Worm (Caenorhabditis elegans) whole organism, L4 larva: ENCODE data around the gene frpr-9.

Experiments used
- D1046.2 ChIP-seq: fragments of 200-800 bp; sonication (Bioruptor generic); IDR thresholded peaks from 2 replicates; pipeline ENCODE4 v1.3.6; 2022; ENCODE audit warnings: missing genetic modification characterization, missing compliant biosample characterization
- F26F4.8 ChIP-seq: fragments of 200-800 bp; sonication (Bioruptor generic); conservative IDR thresholded peaks from 2 replicates; pipeline ENCODE4 v1.3.6; 2022; ENCODE audit warnings: missing genetic modification characterization, missing compliant biosample characterization
- F49E8.2 ChIP-seq: sonication (generic microtip); optimal IDR thresholded peaks from 2 replicates; lab custom pipeline; 2016; ENCODE audit warnings: missing compliant biosample characterization, mild to moderate bottlenecking, missing genetic modification characterization, borderline replicate concordance
- T26A8.4 ChIP-seq: fragments of 200-800 bp; sonication (Bioruptor generic); IDR thresholded peaks from 2 replicates; pipeline ENCODE4 v1.3.6; 2022; ENCODE audit warnings: missing genetic modification characterization, missing compliant biosample characterization
- Y5F2A.4 ChIP-seq: fragments of 200-800 bp; sonication (Bioruptor generic); optimal IDR thresholded peaks from 2 replicates; lab custom pipeline; 2018; ENCODE audit warnings: mild to moderate bottlenecking, missing genetic modification characterization, missing compliant biosample characterization
- ZK337.2 ChIP-seq: fragments of 200-800 bp; sonication (Bioruptor generic); IDR thresholded peaks from 2 replicates; pipeline ENCODE4 v1.3.6; 2022; ENCODE audit warnings: missing genetic modification reagents, missing genetic modification characterization, missing compliant biosample characterization
- arid-1 ChIP-seq: fragments of 200-800 bp; sonication (Bioruptor generic); conservative IDR thresholded peaks from 2 replicates; pipeline ENCODE4 v1.3.6; 2022; ENCODE audit warnings: missing genetic modification reagents, missing genetic modification characterization, missing compliant biosample characterization
- attf-4 ChIP-seq: sonication (generic microtip); optimal IDR thresholded peaks from 3 replicates; lab custom pipeline; 2017; ENCODE audit warnings: missing biosample characterization, missing genetic modification characterization
- ceh-20 ChIP-seq: fragments of 200-800 bp; sonication (Bioruptor generic); IDR thresholded peaks from 2 replicates; pipeline ENCODE4 v1.3.6; 2022; ENCODE audit warnings: missing genetic modification reagents, missing genetic modification characterization, missing compliant biosample characterization
- ceh-32 ChIP-seq: sonication (generic microtip); optimal IDR thresholded peaks from 2 replicates; lab custom pipeline; 2016; ENCODE audit warnings: mild to moderate bottlenecking, missing genetic modification characterization, missing compliant biosample characterization; ENCODE audit not compliant: poor library complexity
- ceh-44 ChIP-seq: fragments of 200-800 bp; sonication (Bioruptor generic); IDR thresholded peaks from 2 replicates; pipeline ENCODE4 v1.3.6; 2022; ENCODE audit warnings: missing genetic modification reagents, missing genetic modification characterization, missing compliant biosample characterization
- ceh-62 ChIP-seq: sonication (generic microtip); optimal IDR thresholded peaks from 2 replicates; lab custom pipeline; 2017; ENCODE audit warnings: missing biosample characterization, missing genetic modification characterization
- ceh-82 ChIP-seq: sonication (generic microtip); optimal IDR thresholded peaks from 2 replicates; lab custom pipeline; 2017; ENCODE audit warnings: missing biosample characterization, missing genetic modification characterization
- ces-1 ChIP-seq: fragments of 150-350 bp; sonication (generic microtip); optimal IDR thresholded peaks from 4 replicates; lab custom pipeline; 2014; ENCODE audit warnings: missing biosample characterization, missing genetic modification reagents, missing genetic modification characterization
- cey-2 ChIP-seq: sonication (generic microtip); optimal IDR thresholded peaks from 3 replicates; lab custom pipeline; 2017; ENCODE audit warnings: missing genetic modification characterization, mild to moderate bottlenecking, missing compliant biosample characterization, antibody characterized with exemption, borderline replicate concordance; ENCODE audit not compliant: insufficient read depth
- daf-16 ChIP-seq, 3 experiments: sonication (generic microtip); optimal IDR thresholded peaks; 2 replicates each; lab custom pipeline; 2016 to 2017; ENCODE audit warnings: missing genetic modification characterization in 3 of 3, missing genetic modification reagents in 3 of 3, mild to moderate bottlenecking in 2 of 3, missing compliant biosample characterization in 2 of 3, missing biosample characterization in 1 of 3, moderate library complexity in 1 of 3
- daf-8 ChIP-seq: fragments of 200-800 bp; sonication (Bioruptor generic); IDR thresholded peaks from 2 replicates; pipeline ENCODE4 v1.3.6; 2022; ENCODE audit warnings: missing genetic modification characterization, missing compliant biosample characterization
- dmd-6 ChIP-seq: fragments of 200-800 bp; sonication (Bioruptor generic); IDR thresholded peaks from 2 replicates; pipeline ENCODE4 v1.3.6; 2022; ENCODE audit warnings: missing genetic modification reagents, missing genetic modification characterization, missing compliant biosample characterization
- duxl-1 ChIP-seq: sonication (generic microtip); optimal IDR thresholded peaks from 2 replicates; lab custom pipeline; 2016; ENCODE audit warnings: mild to moderate bottlenecking, missing genetic modification characterization, moderate library complexity, missing compliant biosample characterization; ENCODE audit not compliant: poor library complexity
- egl-43 ChIP-seq: fragments of 200-800 bp; sonication (Bioruptor generic); IDR thresholded peaks from 2 replicates; pipeline ENCODE4 v1.3.6; 2022; ENCODE audit warnings: missing genetic modification reagents, missing genetic modification characterization, missing compliant biosample characterization
- fos-1 ChIP-seq: fragments of 150-350 bp; optimal IDR thresholded peaks from 2 replicates; lab custom pipeline; 2014; ENCODE audit warnings: missing biosample characterization, missing genetic modification characterization
- hlh-30 ChIP-seq: sonication (generic microtip); optimal IDR thresholded peaks from 2 replicates; lab custom pipeline; 2017; ENCODE audit warnings: antibody characterized with exemption, mild to moderate bottlenecking, missing genetic modification characterization, missing compliant biosample characterization; ENCODE audit not compliant: insufficient read depth
- jun-1 ChIP-seq: fragments of 150-350 bp; optimal IDR thresholded peaks from 2 replicates; lab custom pipeline; 2014; ENCODE audit warnings: missing biosample characterization, missing genetic modification reagents, missing genetic modification characterization
- lim-7 ChIP-seq: fragments of 200-800 bp; sonication (Bioruptor generic); IDR thresholded peaks from 2 replicates; pipeline ENCODE4 v1.3.6; 2022; ENCODE audit warnings: missing genetic modification characterization, missing compliant biosample characterization
- lin-29 ChIP-seq: fragments of 200-800 bp; sonication (Bioruptor generic); IDR thresholded peaks from 2 replicates; pipeline ENCODE4 v1.3.6; 2022; ENCODE audit warnings: missing genetic modification reagents, missing genetic modification characterization, missing compliant biosample characterization
- lsy-2 ChIP-seq, 2 experiments: fragments of 150-350 bp in 1 of 2; sonication (generic microtip) in 1 of 2; optimal IDR thresholded peaks; 2 replicates each; lab custom pipeline; 2014 to 2017; ENCODE audit warnings: missing biosample characterization in 2 of 2, missing genetic modification characterization in 2 of 2
- madf-5 ChIP-seq, 2 experiments: fragments of 200-800 bp; sonication (Bioruptor generic); IDR thresholded peaks; 2 replicates each; pipeline ENCODE4 v1.3.6; 2022; ENCODE audit warnings: missing compliant biosample characterization in 2 of 2, missing genetic modification characterization in 2 of 2
- mdl-1 ChIP-seq, 2 experiments: fragments of 150-350 bp in 1 of 2; sonication (generic microtip) in 1 of 2; optimal IDR thresholded peaks; 2 replicates each; lab custom pipeline; 2014 to 2017; ENCODE audit warnings: missing biosample characterization in 2 of 2, missing genetic modification characterization in 2 of 2
- mxl-3 ChIP-seq: fragments of 200-800 bp; sonication (Bioruptor generic); optimal IDR thresholded peaks from 2 replicates; lab custom pipeline; 2018; ENCODE audit warnings: mild to moderate bottlenecking, missing genetic modification characterization, missing compliant biosample characterization
- nhr-102 ChIP-seq: sonication (generic microtip); optimal IDR thresholded peaks from 2 replicates; lab custom pipeline; 2016; ENCODE audit warnings: mild to moderate bottlenecking, missing genetic modification characterization, moderate library complexity, missing compliant biosample characterization
- nhr-11 ChIP-seq: fragments of 150-350 bp; optimal IDR thresholded peaks from 2 replicates; lab custom pipeline; 2014; ENCODE audit warnings: missing biosample characterization, missing genetic modification characterization
- nhr-111 ChIP-seq: fragments of 200-800 bp; sonication (Bioruptor generic); optimal IDR thresholded peaks from 2 replicates; lab custom pipeline; 2018; ENCODE audit warnings: mild to moderate bottlenecking, missing genetic modification characterization, missing compliant biosample characterization
- nhr-25 ChIP-seq: sonication (generic microtip); optimal IDR thresholded peaks from 2 replicates; lab custom pipeline; 2017; ENCODE audit warnings: missing genetic modification characterization, mild to moderate bottlenecking, missing compliant biosample characterization, antibody characterized with exemption, moderate library complexity, borderline replicate concordance; ENCODE audit not compliant: insufficient read depth
- nhr-28 ChIP-seq: fragments of 150-350 bp; optimal IDR thresholded peaks from 2 replicates; lab custom pipeline; 2014; ENCODE audit warnings: missing biosample characterization, missing genetic modification characterization
- pqm-1 ChIP-seq: sonication (generic microtip); optimal IDR thresholded peaks from 2 replicates; lab custom pipeline; 2017; ENCODE audit warnings: missing biosample characterization, missing genetic modification characterization
- sdz-12 ChIP-seq: fragments of 200-800 bp; sonication (Bioruptor generic); optimal IDR thresholded peaks from 2 replicates; lab custom pipeline; 2018; ENCODE audit warnings: mild to moderate bottlenecking, missing genetic modification characterization, missing compliant biosample characterization
- set-16 ChIP-seq: fragments of 200-800 bp; sonication (Bioruptor generic); IDR thresholded peaks from 2 replicates; pipeline ENCODE4 v1.3.6; 2022; ENCODE audit warnings: missing genetic modification reagents, missing genetic modification characterization, missing compliant biosample characterization
- skn-1 ChIP-seq: fragments of 150-350 bp; optimal IDR thresholded peaks from 2 replicates; lab custom pipeline; 2014; ENCODE audit warnings: missing biosample characterization, missing genetic modification characterization
- snpc-1.2 ChIP-seq: fragments of 200-800 bp; sonication (Bioruptor generic); IDR thresholded peaks from 2 replicates; pipeline ENCODE4 v1.3.6; 2022; ENCODE audit warnings: missing genetic modification reagents, missing genetic modification characterization, missing compliant biosample characterization
- spr-3 ChIP-seq: fragments of 200-800 bp; sonication (Bioruptor generic); optimal IDR thresholded peaks from 2 replicates; lab custom pipeline; 2018; ENCODE audit warnings: mild to moderate bottlenecking, missing genetic modification characterization, missing compliant biosample characterization
- tag-97 ChIP-seq: fragments of 200-800 bp; sonication (Bioruptor generic); IDR thresholded peaks from 2 replicates; pipeline ENCODE4 v1.3.6; 2022; ENCODE audit warnings: missing genetic modification characterization, missing compliant biosample characterization
- unc-39 ChIP-seq: sonication (generic microtip); optimal IDR thresholded peaks from 2 replicates; lab custom pipeline; 2017; ENCODE audit warnings: missing biosample characterization, missing genetic modification characterization
- unc-62 ChIP-seq, 3 experiments: fragments of 150-350 bp in 1 of 3; sonication (generic microtip); optimal IDR thresholded peaks in 2 of 3; peaks in 1 of 3; 1 replicate in 1 of 3; 2 replicates in 2 of 3; lab custom pipeline; 2014 to 2017; ENCODE audit warnings: missing biosample characterization in 3 of 3, missing genetic modification characterization in 3 of 3, missing genetic modification reagents in 3 of 3, missing genotype in 1 of 3
- vab-7 ChIP-seq: fragments of 200-800 bp; sonication (Bioruptor generic); IDR thresholded peaks from 2 replicates; pipeline ENCODE4 v1.3.6; 2022; ENCODE audit warnings: missing genetic modification reagents, missing genetic modification characterization, missing compliant biosample characterization
- zag-1 ChIP-seq: fragments of 150-350 bp; optimal IDR thresholded peaks from 2 replicates; lab custom pipeline; 2014; ENCODE audit warnings: missing biosample characterization, missing genetic modification characterization
- zfp-3 ChIP-seq: fragments of 200-800 bp; sonication (Bioruptor generic); conservative IDR thresholded peaks from 2 replicates; pipeline ENCODE4 v1.3.6; 2022; ENCODE audit warnings: missing genetic modification reagents, missing genetic modification characterization, missing compliant biosample characterization
- zip-11 ChIP-seq: fragments of 200-800 bp; sonication (Bioruptor generic); IDR thresholded peaks from 2 replicates; pipeline ENCODE4 v1.3.6; 2022; ENCODE audit warnings: missing genetic modification characterization, missing compliant biosample characterization
- ztf-11 ChIP-seq: fragments of 150-350 bp; optimal IDR thresholded peaks from 2 replicates; lab custom pipeline; 2014; ENCODE audit warnings: missing biosample characterization, missing genetic modification characterization

frpr-9 gene

DNA sequence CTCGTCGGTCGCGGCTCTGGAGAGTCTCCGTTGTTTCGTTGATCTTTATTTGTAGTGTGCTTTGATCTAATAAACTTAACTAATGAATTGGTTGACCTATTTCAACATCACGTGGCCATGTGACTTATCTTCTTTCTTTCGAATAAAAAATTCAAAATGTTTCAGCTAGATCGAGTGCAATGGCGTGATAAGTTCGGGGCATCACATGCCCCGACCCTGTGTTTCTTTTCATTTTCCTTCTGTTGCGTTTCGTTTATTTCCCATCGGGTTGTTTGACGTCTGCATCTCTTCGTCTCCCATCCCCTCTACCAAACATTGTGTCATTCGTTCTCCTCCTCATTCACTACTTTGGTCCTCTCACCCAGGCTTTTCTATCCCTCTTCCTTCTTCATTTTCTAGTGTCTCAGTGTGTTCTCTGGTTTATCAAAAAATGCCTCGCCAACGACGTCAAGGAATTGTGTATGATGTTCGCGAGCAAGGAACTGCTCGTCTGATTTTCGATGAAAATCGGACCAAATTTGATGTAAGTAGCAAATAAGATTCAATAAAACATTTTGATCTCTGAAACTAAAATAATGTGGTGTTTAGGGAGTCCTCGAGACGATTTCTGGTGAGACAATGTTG is 40.1 kb upstream of the frpr-9 start, which contains the start of gene F17C11.4 (continued):
- TF ChIP-seq pqm-1 (tag; lab: Kevin White, UChicago): no peak
- no peak for TF ChIP-seq skn-1 (tag; lab: Kevin White, UChicago)
- TF ChIP-seq snpc-1.2 (GFP tag; lab: Robert Waterston, UW): no peak
- TF ChIP-seq nhr-111 (GFP tag; lab: Kevin White, UChicago): no peak
- TF ChIP-seq unc-39 (tag; lab: Kevin White, UChicago): no peak
- peak; percentile 96 for TF ChIP-seq nhr-28 (tag; lab: Kevin White, UChicago)
- TF ChIP-seq lim-7 (GFP tag; lab: Robert Waterston, UW): no peak
- TF ChIP-seq attf-4 (tag; lab: Kevin White, UChicago): no peak
- peak; percentile 6 for TF ChIP-seq nhr-102 (tag; lab: Kevin White, UChicago)
- no peak for TF ChIP-seq tag-97 (GFP tag; lab: Robert Waterston, UW)
- TF ChIP-seq T26A8.4 (GFP tag; lab: Robert Waterston, UW): no peak
- peak; percentile 52 for TF ChIP-seq ceh-32 (tag; lab: Kevin White, UChicago)
- peak; percentile 6 for TF ChIP-seq cey-2
- TF ChIP-seq unc-62 (GFP tag; optimal IDR thresholded peaks at IDR 0.05 in 1 of 2; lab: Kevin White, UChicago): peak in 1 of 2 experiments; percentile 99
- no peak for TF ChIP-seq unc-62 (tag; optimal IDR thresholded peaks at IDR 0.05; lab: Kevin White, UChicago)
- no peak for TF ChIP-seq ceh-44 (GFP tag; lab: Robert Waterston, UW)
- TF ChIP-seq arid-1: no peak
- no peak for TF ChIP-seq ceh-82 (tag; lab: Kevin White, UChicago)
- TF ChIP-seq lin-29 (GFP tag; lab: Robert Waterston, UW): no peak
- peak; percentile 60 to 77 for TF ChIP-seq lsy-2 (tag; optimal IDR thresholded peaks at IDR 0.05; lab: Kevin White, UChicago)
- TF ChIP-seq dmd-6 (GFP tag; lab: Robert Waterston, UW): peak; percentile 89
- no peak for TF ChIP-seq ceh-62 (tag; lab: Kevin White, UChicago)
- TF ChIP-seq hlh-30: peak; percentile 96
- peak; percentile 59 for TF ChIP-seq mxl-3
- TF ChIP-seq spr-3 (GFP tag; lab: Kevin White, UChicago): no peak
- no peak for TF ChIP-seq ZK337.2 (GFP tag; lab: Robert Waterston, UW)
- no peak for TF ChIP-seq Y5F2A.4 (GFP tag; lab: Kevin White, UChicago)
- no peak for TF ChIP-seq fos-1
- 0 out of 2 replicates have a peak, but pooled peaks have one; percentile 12 for TF ChIP-seq ceh-20
- TF ChIP-seq duxl-1 (tag; lab: Kevin White, UChicago): no peak
- 0 out of 2 replicates have a peak, but pooled peaks have one; percentile 12 for TF ChIP-seq D1046.2 (GFP tag; lab: Robert Waterston, UW)
- TF ChIP-seq nhr-11 (tag; lab: Kevin White, UChicago): peak; percentile 87
- no peak for TF ChIP-seq jun-1 (tag; lab: Kevin White, UChicago)
- no peak for TF ChIP-seq sdz-12 (GFP tag; lab: Kevin White, UChicago)
- no peak for TF ChIP-seq vab-7 (GFP tag; lab: Robert Waterston, UW)
- no peak for TF ChIP-seq ces-1 (GFP tag; lab: Kevin White, UChicago)
- TF ChIP-seq mdl-1 (tag; optimal IDR thresholded peaks at IDR 0.05; lab: Kevin White, UChicago): peak in 1 of 2 experiments; percentile 87
- TF ChIP-seq zip-11: no peak
- peak; percentile 89 for TF ChIP-seq nhr-25
- TF ChIP-seq zfp-3 (GFP tag; lab: Robert Waterston, UW): peak; percentile 57; the same call in 1 of the 2 replicates
- no peak for TF ChIP-seq F26F4.8 (GFP tag; lab: Robert Waterston, UW)
- TF ChIP-seq egl-43 (GFP tag; lab: Robert Waterston, UW): no peak
- TF ChIP-seq ztf-11: no peak
- peak in 1 of 2 experiments; percentile 76 for TF ChIP-seq daf-16 (GFP tag; optimal IDR thresholded peaks at IDR 0.05; lab: Kevin White, UChicago)
- peak; percentile 80 for TF ChIP-seq daf-16 (tag; optimal IDR thresholded peaks at IDR 0.05; lab: Kevin White, UChicago)
- no peak for TF ChIP-seq F49E8.2 (tag; lab: Kevin White, UChicago)
- TF ChIP-seq madf-5 (GFP tag; IDR thresholded peaks at IDR 0.05; lab: Robert Waterston, UW): no peak
- no peak for TF ChIP-seq zag-1 (tag; lab: Kevin White, UChicago)
- TF ChIP-seq daf-8 (GFP tag; lab: Robert Waterston, UW): no peak
- 0 out of 2 replicates have a peak, but pooled peaks have one; percentile 16 for TF ChIP-seq set-16 (GFP tag; lab: Robert Waterston, UW)
